Fruit fly (Drosophila melanogaster) whole organism, prepupa: ENCODE measurements around the gene CG9396.

Experiments
- Blimp-1 ChIP-seq: fragments of 200-800 bp; sonication (Bioruptor generic); optimal IDR thresholded peaks from 3 replicates; lab custom pipeline; 2017; ENCODE audit warnings: missing biosample characterization, missing genetic modification characterization, mild to moderate bottlenecking, moderate library complexity, missing genetic modification reagents
- CG10631 ChIP-seq: fragments of 200-800 bp; sonication (Bioruptor generic); optimal IDR thresholded peaks from 2 replicates; lab custom pipeline; 2016; ENCODE audit warnings: missing biosample characterization, missing genetic modification characterization
- CG10669 ChIP-seq: fragments of 200-800 bp; sonication (Bioruptor generic); optimal IDR thresholded peaks from 3 replicates; lab custom pipeline; 2018; ENCODE audit warnings: missing biosample characterization, mild to moderate bottlenecking, missing genetic modification characterization, moderate library complexity
- CG11294 ChIP-seq: fragments of 200-800 bp; sonication (Bioruptor generic); IDR thresholded peaks from 2 replicates; pipeline ENCODE4 v1.3.6; 2022; ENCODE audit warnings: missing biosample characterization, missing genetic modification characterization
- CG11762 ChIP-seq: fragments of 200-800 bp; sonication (Bioruptor generic); optimal IDR thresholded peaks from 3 replicates; lab custom pipeline; 2016; ENCODE audit warnings: missing biosample characterization, missing genetic modification characterization; ENCODE audit not compliant: insufficient read depth
- CG11902 ChIP-seq: fragments of 200-800 bp; sonication (Bioruptor generic); optimal IDR thresholded peaks from 3 replicates; lab custom pipeline; 2016; ENCODE audit warnings: missing biosample characterization, missing genetic modification characterization
- CG15336 ChIP-seq: fragments of 200-800 bp; sonication (Bioruptor generic); IDR thresholded peaks from 2 replicates; pipeline ENCODE4 v1.3.6; 2022; ENCODE audit warnings: missing biosample characterization, missing genetic modification characterization
- CG1621 ChIP-seq: fragments of 200-800 bp; sonication (Bioruptor generic); optimal IDR thresholded peaks from 3 replicates; lab custom pipeline; 2018; ENCODE audit warnings: missing biosample characterization, mild to moderate bottlenecking, missing genetic modification characterization
- CG3032 ChIP-seq: fragments of 200-800 bp; optimal IDR thresholded peaks from 2 replicates; lab custom pipeline; 2019; ENCODE audit warnings: missing biosample characterization, mild to moderate bottlenecking, missing genetic modification characterization, moderate library complexity
- CG32006 ChIP-seq: fragments of 200-800 bp; sonication (Bioruptor generic); optimal IDR thresholded peaks from 3 replicates; lab custom pipeline; 2017; ENCODE audit warnings: missing biosample characterization, mild to moderate bottlenecking, missing genetic modification characterization
- CG34406 ChIP-seq: fragments of 200-800 bp; sonication (Bioruptor generic); optimal IDR thresholded peaks from 3 replicates; lab custom pipeline; 2016; ENCODE audit warnings: missing biosample characterization, missing genetic modification characterization
- CG3919 ChIP-seq: fragments of 200-800 bp; sonication (Bioruptor generic); optimal IDR thresholded peaks from 3 replicates; lab custom pipeline; 2016; ENCODE audit warnings: missing biosample characterization, missing genetic modification characterization
- CG4318 ChIP-seq: fragments of 200-800 bp; sonication (Bioruptor generic); optimal IDR thresholded peaks from 3 replicates; lab custom pipeline; 2017; ENCODE audit warnings: missing biosample characterization, mild to moderate bottlenecking, missing genetic modification characterization
- CG6792 ChIP-seq: fragments of 200-800 bp; sonication (Bioruptor generic); optimal IDR thresholded peaks from 3 replicates; lab custom pipeline; 2016; ENCODE audit warnings: missing biosample characterization, missing genetic modification characterization
- CG6854 ChIP-seq: fragments of 200-800 bp; sonication (Bioruptor generic); optimal IDR thresholded peaks from 2 replicates; lab custom pipeline; 2017; ENCODE audit warnings: missing biosample characterization, mild to moderate bottlenecking, missing genetic modification characterization
- CG7368 ChIP-seq: fragments of 200-800 bp; sonication (Bioruptor generic); optimal IDR thresholded peaks from 3 replicates; lab custom pipeline; 2016; ENCODE audit warnings: missing biosample characterization, missing genetic modification characterization
- CG8119 ChIP-seq: fragments of 200-800 bp; sonication (Bioruptor generic); IDR thresholded peaks from 3 replicates; pipeline ENCODE4 v1.3.6; 2022; ENCODE audit warnings: missing biosample characterization, missing genetic modification characterization
- CG8319 ChIP-seq: fragments of 200-800 bp; sonication (Bioruptor generic); optimal IDR thresholded peaks from 3 replicates; lab custom pipeline; 2016; ENCODE audit warnings: missing biosample characterization, missing genetic modification characterization
- CG9139 ChIP-seq: fragments of 200-800 bp; sonication (Bioruptor generic); optimal IDR thresholded peaks from 3 replicates; lab custom pipeline; 2017; ENCODE audit warnings: missing biosample characterization, mild to moderate bottlenecking, missing genetic modification characterization
- Eip75B ChIP-seq: fragments of 200-800 bp; sonication (Bioruptor generic); optimal IDR thresholded peaks from 3 replicates; lab custom pipeline; 2016; ENCODE audit warnings: missing biosample characterization, missing genetic modification characterization
- Eip78C ChIP-seq: fragments of 200-800 bp; sonication (Bioruptor generic); peaks from one replicate; lab custom pipeline; 2016; ENCODE audit warnings: missing biosample characterization, missing genetic modification characterization
- Ets21C ChIP-seq: fragments of 200-800 bp; sonication (Bioruptor generic); optimal IDR thresholded peaks from 3 replicates; lab custom pipeline; 2016; ENCODE audit warnings: missing biosample characterization, missing genetic modification characterization
- Ets96B ChIP-seq: fragments of 200-800 bp; optimal IDR thresholded peaks from 2 replicates; lab custom pipeline; 2019; ENCODE audit warnings: missing biosample characterization, mild to moderate bottlenecking, missing genetic modification characterization, moderate library complexity
- Hr38 ChIP-seq: sonication (Bioruptor generic); optimal IDR thresholded peaks from 2 replicates; lab custom pipeline; 2016; ENCODE audit warnings: missing biosample characterization, missing genetic modification characterization
- Hr39 ChIP-seq: fragments of 200-800 bp; sonication (Bioruptor generic); optimal IDR thresholded peaks from 2 replicates; lab custom pipeline; 2016; ENCODE audit warnings: missing biosample characterization, missing genetic modification characterization
- Hr4 ChIP-seq: fragments of 200-800 bp; sonication (Bioruptor generic); optimal IDR thresholded peaks from 3 replicates; lab custom pipeline; 2016; ENCODE audit warnings: missing biosample characterization, missing genetic modification characterization
- Lpt ChIP-seq: fragments of 200-800 bp; sonication (Bioruptor generic); optimal IDR thresholded peaks from 3 replicates; lab custom pipeline; 2016; ENCODE audit warnings: missing biosample characterization, missing genetic modification characterization
- Met ChIP-seq: fragments of 200-800 bp; sonication (Bioruptor generic); optimal IDR thresholded peaks from 3 replicates; lab custom pipeline; 2016; ENCODE audit warnings: missing biosample characterization, missing genetic modification characterization
- OdsH ChIP-seq: fragments of 200-800 bp; sonication (Bioruptor generic); optimal IDR thresholded peaks from 3 replicates; lab custom pipeline; 2016; ENCODE audit warnings: missing biosample characterization, missing genetic modification characterization
- Smox ChIP-seq: fragments of 200-800 bp; sonication (Bioruptor generic); optimal IDR thresholded peaks from 3 replicates; lab custom pipeline; 2016; ENCODE audit warnings: missing biosample characterization, missing genetic modification characterization
- Sox102F ChIP-seq: fragments of 200-800 bp; sonication (Bioruptor generic); optimal IDR thresholded peaks from 2 replicates; lab custom pipeline; 2016; ENCODE audit warnings: missing biosample characterization, mild to moderate bottlenecking, missing genetic modification characterization
- Sox14 ChIP-seq: fragments of 200-800 bp; sonication (Bioruptor generic); optimal IDR thresholded peaks from 3 replicates; lab custom pipeline; 2016; ENCODE audit warnings: missing biosample characterization, missing genetic modification characterization
- achi ChIP-seq: fragments of 200-800 bp; sonication (Bioruptor generic); optimal IDR thresholded peaks from 3 replicates; lab custom pipeline; 2016; ENCODE audit warnings: missing biosample characterization, missing genetic modification characterization
- acj6 ChIP-seq: fragments of 200-800 bp; sonication (Bioruptor generic); optimal IDR thresholded peaks from 3 replicates; lab custom pipeline; 2016; ENCODE audit warnings: missing biosample characterization, missing genetic modification characterization
- cyc ChIP-seq: fragments of 200-800 bp; sonication (Bioruptor generic); optimal IDR thresholded peaks from 3 replicates; lab custom pipeline; 2016; ENCODE audit warnings: missing biosample characterization, missing genetic modification characterization
- dac ChIP-seq: fragments of 200-800 bp; sonication (Bioruptor generic); optimal IDR thresholded peaks from 2 replicates; lab custom pipeline; 2017; ENCODE audit warnings: missing biosample characterization, mild to moderate bottlenecking, missing genetic modification characterization
- dsx ChIP-seq: fragments of 200-800 bp; optimal IDR thresholded peaks from 3 replicates; lab custom pipeline; 2019; ENCODE audit warnings: missing biosample characterization, mild to moderate bottlenecking, missing genetic modification characterization, moderate library complexity; ENCODE audit not compliant: poor library complexity, severe bottlenecking
- eg ChIP-seq: fragments of 200-800 bp; sonication (Bioruptor generic); IDR thresholded peaks from 3 replicates; pipeline ENCODE4 v1.3.6; 2022; ENCODE audit warnings: missing biosample characterization, missing genetic modification characterization
- esn ChIP-seq: fragments of 200-800 bp; sonication (Bioruptor generic); optimal IDR thresholded peaks from 2 replicates; lab custom pipeline; 2016; ENCODE audit warnings: missing biosample characterization, mild to moderate bottlenecking, missing genetic modification characterization, moderate library complexity
- fd59A ChIP-seq: fragments of 200-800 bp; sonication (Bioruptor generic); optimal IDR thresholded peaks from 2 replicates; lab custom pipeline; 2017; ENCODE audit warnings: missing biosample characterization, mild to moderate bottlenecking, missing genetic modification characterization, missing genetic modification reagents
- fkh ChIP-seq: fragments of 200-800 bp; sonication (Bioruptor generic); optimal IDR thresholded peaks from 3 replicates; lab custom pipeline; 2017; ENCODE audit warnings: missing biosample characterization, mild to moderate bottlenecking, missing genetic modification characterization, moderate library complexity
- lz ChIP-seq: fragments of 200-800 bp; sonication (Bioruptor generic); optimal IDR thresholded peaks from 3 replicates; lab custom pipeline; 2016; ENCODE audit warnings: missing biosample characterization, missing genetic modification characterization
- net ChIP-seq: fragments of 200-800 bp; sonication (Bioruptor generic); optimal IDR thresholded peaks from 3 replicates; lab custom pipeline; 2016; ENCODE audit warnings: missing biosample characterization, missing genetic modification characterization
- pdm3 ChIP-seq: fragments of 200-800 bp; sonication (Bioruptor generic); optimal IDR thresholded peaks from 3 replicates; lab custom pipeline; 2016; ENCODE audit warnings: missing biosample characterization, missing genetic modification characterization
- salr ChIP-seq, 2 experiments: fragments of 200-800 bp; sonication (Bioruptor generic); optimal IDR thresholded peaks; 3 replicates each; lab custom pipeline; 2016 to 2018; ENCODE audit warnings: missing biosample characterization in 2 of 2, missing genetic modification characterization in 2 of 2, mild to moderate bottlenecking in 1 of 2
- ss ChIP-seq, 2 experiments: fragments of 200-800 bp; sonication (Bioruptor generic); optimal IDR thresholded peaks; 2 replicates in 1 of 2; 3 replicates in 1 of 2; lab custom pipeline; 2017 to 2018; ENCODE audit warnings: mild to moderate bottlenecking in 2 of 2, missing biosample characterization in 2 of 2, missing genetic modification characterization in 2 of 2, moderate library complexity in 1 of 2
- svp ChIP-seq: fragments of 200-800 bp; sonication (Bioruptor generic); peaks from one replicate; lab custom pipeline; 2016; ENCODE audit warnings: missing biosample characterization, missing genetic modification characterization
- topi ChIP-seq: fragments of 200-800 bp; sonication (Bioruptor generic); optimal IDR thresholded peaks from 3 replicates; lab custom pipeline; 2016; ENCODE audit warnings: missing biosample characterization, missing genetic modification characterization

The CG9396 gene

DNA sequence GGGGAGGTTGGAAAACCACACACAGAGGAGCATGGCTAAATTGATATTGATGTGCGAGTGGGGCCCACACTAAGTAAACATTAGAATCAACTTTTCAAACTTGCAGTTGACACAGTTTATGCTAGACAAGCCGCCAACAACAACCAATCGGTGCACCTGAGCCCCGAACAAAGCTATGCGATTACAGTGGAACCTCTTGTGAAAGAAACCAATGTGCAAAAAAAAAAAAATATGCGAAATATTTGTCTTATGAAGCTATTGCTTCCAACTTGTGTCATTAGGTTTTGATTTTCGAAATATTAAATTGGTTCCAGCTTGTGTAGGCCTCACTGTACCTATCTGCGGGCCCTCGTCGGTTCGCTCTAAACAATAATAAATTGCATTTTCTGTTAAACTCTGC, 46.9 kb upstream of the CG9396 start (continued):
- peak; percentile 35 for TF ChIP-seq CG3032 (tag; lab: Kevin White, UChicago)
- TF ChIP-seq net (GFP tag; lab: Kevin White, UChicago), result peak; percentile 72
- peak; percentile 84 for TF ChIP-seq CG3919
- TF ChIP-seq Hr4 (GFP tag; lab: Kevin White, UChicago), result peak; percentile 78
- peak; percentile 50 for TF ChIP-seq CG10669 (GFP tag; lab: Kevin White, UChicago)
- peak; percentile 1 for TF ChIP-seq CG9139 (GFP tag; lab: Kevin White, UChicago)
- TF ChIP-seq Sox14 (GFP tag; lab: Kevin White, UChicago), result peak; percentile 63
- TF ChIP-seq Hr39 (GFP tag; lab: Kevin White, UChicago), result peak; percentile 53
- peak; percentile 62 for TF ChIP-seq CG11902 (GFP tag; lab: Kevin White, UChicago)
- TF ChIP-seq CG8119, result peak; percentile 87
- TF ChIP-seq CG10631, result peak; percentile 61
- peak; percentile 67 for TF ChIP-seq CG11762 (GFP tag; lab: Kevin White, UChicago)
- peak; percentile 75 for TF ChIP-seq OdsH (GFP tag; lab: Kevin White, UChicago)
- TF ChIP-seq CG4318 (GFP tag; lab: Kevin White, UChicago), result no peak
- no peak for TF ChIP-seq Smox
- peak; percentile 9 for TF ChIP-seq fkh (GFP tag; lab: Kevin White, UChicago)
- peak; percentile 43 for TF ChIP-seq CG7368
- TF ChIP-seq Sox102F (GFP tag; lab: Kevin White, UChicago), result peak; percentile 9
- peak; percentile 76 for TF ChIP-seq Lpt (GFP tag; lab: Kevin White, UChicago)
- TF ChIP-seq lz (GFP tag; lab: Kevin White, UChicago), result peak; percentile 45

dm6 chr3R:9613124-9613523, 41.7 kb upstream of the CG9396 start:
- TF ChIP-seq Eip78C, result peak; percentile 96
- peak; percentile 91 for TF ChIP-seq Sox102F (GFP tag; lab: Kevin White, UChicago)
- TF ChIP-seq Hr38 (GFP tag; lab: Kevin White, UChicago), result no peak
- TF ChIP-seq dac, result peak; percentile 74
- TF ChIP-seq ss (GFP tag; optimal IDR thresholded peaks at IDR 0.05; lab: Kevin White, UChicago), result peak in 1 of 2 experiments; percentile 28
- TF ChIP-seq lz (GFP tag; lab: Kevin White, UChicago), result peak; percentile 86
- TF ChIP-seq topi (GFP tag; lab: Kevin White, UChicago), result peak; percentile 90
- peak; percentile 89 for TF ChIP-seq CG11294 (GFP tag; lab: Robert Waterston, UW)
- TF ChIP-seq Eip75B, result peak; percentile 87
- peak; percentile 68 for TF ChIP-seq CG8319 (GFP tag; lab: Kevin White, UChicago)
- TF ChIP-seq CG9139 (GFP tag; lab: Kevin White, UChicago), result no peak
- peak; percentile 88 for TF ChIP-seq pdm3 (GFP tag; lab: Kevin White, UChicago)
- peak; percentile 77 for TF ChIP-seq CG11902 (GFP tag; lab: Kevin White, UChicago)
- peak; percentile 75 for TF ChIP-seq CG34406 (GFP tag; lab: Kevin White, UChicago)
- TF ChIP-seq net (GFP tag; lab: Kevin White, UChicago), result peak; percentile 85
- peak; percentile 94 for TF ChIP-seq CG15336 (GFP tag; lab: Robert Waterston, UW)
- TF ChIP-seq Met (GFP tag; lab: Kevin White, UChicago), result peak; percentile 91
- peak; percentile 89 for TF ChIP-seq cyc (GFP tag; lab: Kevin White, UChicago)
- peak; percentile 84 for TF ChIP-seq acj6
- TF ChIP-seq salr (GFP tag; optimal IDR thresholded peaks at IDR 0.05; lab: Kevin White, UChicago), result peak in 1 of 2 experiments; percentile 65
- peak; percentile 86 for TF ChIP-seq achi (GFP tag; lab: Kevin White, UChicago)
- peak; percentile 83 for TF ChIP-seq Smox
- TF ChIP-seq eg (GFP tag; lab: Robert Waterston, UW), result peak; percentile 96
- peak; percentile 78 for TF ChIP-seq Ets21C (GFP tag; lab: Kevin White, UChicago)
- TF ChIP-seq CG10631, result peak; percentile 76
- TF ChIP-seq Hr39 (GFP tag; lab: Kevin White, UChicago), result peak; percentile 90
- peak; percentile 65 for TF ChIP-seq Blimp-1 (GFP tag; lab: Kevin White, UChicago)
- TF ChIP-seq CG6792 (GFP tag; lab: Kevin White, UChicago), result peak; percentile 79
- peak; percentile 66 for TF ChIP-seq CG4318 (GFP tag; lab: Kevin White, UChicago)
- TF ChIP-seq CG32006 (GFP tag; lab: Kevin White, UChicago), result peak; percentile 88
- TF ChIP-seq dsx (GFP tag; lab: Kevin White, UChicago), result peak; percentile 3
- peak; percentile 95 for TF ChIP-seq svp (GFP tag; lab: Kevin White, UChicago)
- TF ChIP-seq CG11762 (GFP tag; lab: Kevin White, UChicago), result peak; percentile 81
- peak; percentile 41 for TF ChIP-seq Ets96B
- TF ChIP-seq CG3032 (tag; lab: Kevin White, UChicago), result peak; percentile 40
- TF ChIP-seq CG6854, result peak; percentile 66
- peak; percentile 92 for TF ChIP-seq esn (GFP tag; lab: Kevin White, UChicago)
- TF ChIP-seq fkh (GFP tag; lab: Kevin White, UChicago), result no peak
- TF ChIP-seq CG1621 (tag; lab: Kevin White, UChicago), result no peak
- TF ChIP-seq fd59A (GFP tag; lab: Kevin White, UChicago), result no peak
